Worm (Caenorhabditis elegans) whole organism, L1 larva: ENCODE results near the gene C27H5.12.

Experiments
- C16A3.4 ChIP-seq: fragments of 150-350 bp; optimal IDR thresholded peaks from 2 replicates; lab custom pipeline; 2014; ENCODE audit warnings: missing biosample characterization, missing genetic modification characterization
- C34B4.2 ChIP-seq: sonication (generic microtip); optimal IDR thresholded peaks from 2 replicates; lab custom pipeline; 2017; ENCODE audit warnings: mild to moderate bottlenecking, missing genetic modification characterization, missing compliant biosample characterization
- F16B12.6 ChIP-seq: fragments of 150-350 bp; optimal IDR thresholded peaks from 2 replicates; lab custom pipeline; 2014; ENCODE audit warnings: missing biosample characterization, missing genetic modification characterization
- blmp-1 ChIP-seq: fragments of 150-350 bp; optimal IDR thresholded peaks from 2 replicates; lab custom pipeline; 2014; ENCODE audit warnings: missing biosample characterization, missing genetic modification characterization
- ceh-8 ChIP-seq: fragments of 200-800 bp; sonication (Bioruptor generic); optimal IDR thresholded peaks from 2 replicates; lab custom pipeline; 2018; ENCODE audit warnings: mild to moderate bottlenecking, missing genetic modification characterization, moderate library complexity, missing compliant biosample characterization
- ces-1 ChIP-seq: fragments of 150-350 bp; optimal IDR thresholded peaks from 2 replicates; lab custom pipeline; 2014; ENCODE audit warnings: missing biosample characterization, missing genetic modification reagents, missing genetic modification characterization
- dpl-1 ChIP-seq, 3 experiments: fragments of 150-350 bp in 2 of 3; sonication (generic microtip) in 1 of 3; optimal IDR thresholded peaks; 2 replicates each; lab custom pipeline; 2014 to 2017; ENCODE audit warnings: missing biosample characterization in 3 of 3, missing genetic modification characterization in 3 of 3, missing genetic modification reagents in 3 of 3
- dsc-1 ChIP-seq: sonication (generic microtip); optimal IDR thresholded peaks from 2 replicates; lab custom pipeline; 2016; ENCODE audit warnings: mild to moderate bottlenecking, missing genetic modification characterization, missing compliant biosample characterization
- efl-1 ChIP-seq, 4 experiments: fragments of 150-350 bp; optimal IDR thresholded peaks in 3 of 4; peaks in 1 of 4; 1 replicate in 1 of 4; 2 replicates in 3 of 4; lab custom pipeline; 2014; ENCODE audit warnings: missing biosample characterization in 2 of 4, missing genetic modification characterization in 2 of 4, missing genetic modification reagents in 2 of 4
- efl-3 ChIP-seq: fragments of 200-800 bp; sonication (Bioruptor generic); optimal IDR thresholded peaks from 2 replicates; lab custom pipeline; 2018; ENCODE audit warnings: mild to moderate bottlenecking, missing genetic modification characterization, missing compliant biosample characterization
- egl-13 ChIP-seq: sonication (generic microtip); optimal IDR thresholded peaks from 2 replicates; lab custom pipeline; 2016; ENCODE audit warnings: missing genotype, missing genetic modification reagents, missing genetic modification characterization, missing compliant biosample characterization
- egl-27 ChIP-seq, 2 experiments: fragments of 150-350 bp in 1 of 2; sonication (generic microtip); optimal IDR thresholded peaks; 3 replicates each; lab custom pipeline; 2017 to 2018; ENCODE audit warnings: missing biosample characterization in 2 of 2, missing genetic modification characterization in 2 of 2, missing genetic modification reagents in 2 of 2
- elt-2 ChIP-seq: sonication (generic microtip); optimal IDR thresholded peaks from 2 replicates; lab custom pipeline; 2016; ENCODE audit warnings: missing genetic modification characterization, mild to moderate bottlenecking, inconsistent platforms, missing compliant biosample characterization, missing genetic modification reagents
- elt-3 ChIP-seq, 6 experiments: fragments of 150-350 bp in 1 of 6; sonication (generic microtip); optimal IDR thresholded peaks; 2 replicates each; lab custom pipeline; 2017 to 2018; ENCODE audit warnings: missing biosample characterization in 6 of 6, missing genetic modification characterization in 6 of 6, inconsistent platforms in 1 of 6
- fkh-8 ChIP-seq: sonication (generic microtip); optimal IDR thresholded peaks from 2 replicates; lab custom pipeline; 2016; ENCODE audit warnings: mild to moderate bottlenecking, missing genetic modification characterization, missing compliant biosample characterization
- fos-1 ChIP-seq: fragments of 150-350 bp; optimal IDR thresholded peaks from 2 replicates; lab custom pipeline; 2014; ENCODE audit warnings: missing biosample characterization, missing genetic modification characterization
- grh-1 ChIP-seq: fragments of 200-800 bp; sonication (Bioruptor generic); IDR thresholded peaks from 2 replicates; pipeline ENCODE4 v1.3.6; 2022; ENCODE audit warnings: missing genetic modification reagents, missing genetic modification characterization, missing compliant biosample characterization
- hlh-17 ChIP-seq: fragments of 200-800 bp; sonication (Bioruptor generic); optimal IDR thresholded peaks from 2 replicates; lab custom pipeline; 2018; ENCODE audit warnings: missing genetic modification characterization, mild to moderate bottlenecking, missing compliant biosample characterization, moderate library complexity, borderline replicate concordance
- hpl-2 ChIP-seq: fragments of 150-350 bp; optimal IDR thresholded peaks from 2 replicates; lab custom pipeline; 2014; ENCODE audit warnings: missing biosample characterization, missing genetic modification reagents, missing genetic modification characterization
- lin-13 ChIP-seq: fragments of 150-350 bp; optimal IDR thresholded peaks from 2 replicates; lab custom pipeline; 2014; ENCODE audit warnings: missing biosample characterization, missing genetic modification reagents, missing genetic modification characterization
- lin-14 ChIP-seq: fragments of 200-800 bp; sonication (Bioruptor generic); optimal IDR thresholded peaks from 2 replicates; lab custom pipeline; 2018; ENCODE audit warnings: mild to moderate bottlenecking, missing genetic modification characterization, moderate library complexity, missing compliant biosample characterization
- lin-39 ChIP-seq: fragments of 150-350 bp; optimal IDR thresholded peaks from 2 replicates; lab custom pipeline; 2014; ENCODE audit warnings: missing biosample characterization, missing genetic modification reagents, missing genetic modification characterization
- mdl-1 ChIP-seq, 2 experiments: fragments of 150-350 bp; optimal IDR thresholded peaks; 2 replicates each; lab custom pipeline; 2014 to 2017; ENCODE audit warnings: missing biosample characterization in 2 of 2, missing genetic modification characterization in 2 of 2, inconsistent platforms in 1 of 2
- nhr-12 ChIP-seq: sonication (generic microtip); optimal IDR thresholded peaks from 2 replicates; lab custom pipeline; 2017; ENCODE audit warnings: missing biosample characterization, missing genetic modification characterization
- nhr-19 ChIP-seq: fragments of 200-800 bp; sonication (Bioruptor generic); conservative IDR thresholded peaks from 2 replicates; pipeline ENCODE4 v1.3.6; 2022; ENCODE audit warnings: missing genetic modification characterization, missing compliant biosample characterization
- nhr-237 ChIP-seq: fragments of 150-350 bp; optimal IDR thresholded peaks from 2 replicates; lab custom pipeline; 2014; ENCODE audit warnings: missing biosample characterization, missing genetic modification characterization
- nhr-47 ChIP-seq: sonication (generic microtip); optimal IDR thresholded peaks from 2 replicates; lab custom pipeline; 2016; ENCODE audit warnings: mild to moderate bottlenecking, missing genetic modification characterization, moderate library complexity, missing compliant biosample characterization
- nhr-84 ChIP-seq: sonication (generic microtip); optimal IDR thresholded peaks from 2 replicates; lab custom pipeline; 2017; ENCODE audit warnings: missing biosample characterization, missing genetic modification characterization
- nhr-85 ChIP-seq: sonication (generic microtip); peaks from one replicate; lab custom pipeline; 2016; ENCODE audit warnings: missing genetic modification characterization, inconsistent platforms, missing compliant biosample characterization
- skn-1 ChIP-seq: fragments of 150-350 bp; optimal IDR thresholded peaks from 2 replicates; lab custom pipeline; 2014; ENCODE audit warnings: missing biosample characterization, missing genetic modification characterization
- sup-37 ChIP-seq: fragments of 200-800 bp; sonication (Bioruptor generic); optimal IDR thresholded peaks from 2 replicates; lab custom pipeline; 2018; ENCODE audit warnings: mild to moderate bottlenecking, missing genetic modification characterization, missing compliant biosample characterization
- tbx-2 ChIP-seq: sonication (generic microtip); optimal IDR thresholded peaks from 2 replicates; lab custom pipeline; 2016; ENCODE audit warnings: missing genetic modification characterization, missing compliant biosample characterization
- tlp-1 ChIP-seq: fragments of 150-350 bp; optimal IDR thresholded peaks from 2 replicates; lab custom pipeline; 2014; ENCODE audit warnings: missing biosample characterization, missing genetic modification characterization
- unc-62 ChIP-seq: fragments of 150-350 bp; optimal IDR thresholded peaks from 2 replicates; lab custom pipeline; 2014; ENCODE audit warnings: missing biosample characterization, missing genetic modification reagents, missing genetic modification characterization
- vab-15 ChIP-seq: sonication (generic microtip); optimal IDR thresholded peaks from 2 replicates; lab custom pipeline; 2017; ENCODE audit warnings: missing genotype, mild to moderate bottlenecking, missing genetic modification characterization, missing compliant biosample characterization
- xbp-1 ChIP-seq: sonication (generic microtip); optimal IDR thresholded peaks from 2 replicates; lab custom pipeline; 2016; ENCODE audit warnings: missing genetic modification characterization, missing compliant biosample characterization
- zag-1 ChIP-seq: fragments of 150-350 bp; optimal IDR thresholded peaks from 2 replicates; lab custom pipeline; 2014; ENCODE audit warnings: missing biosample characterization, missing genetic modification characterization
- ztf-4 ChIP-seq: fragments of 150-350 bp; optimal IDR thresholded peaks from 2 replicates; lab custom pipeline; 2014; ENCODE audit warnings: missing biosample characterization, missing genetic modification characterization

C27H5.12 gene

DNA sequence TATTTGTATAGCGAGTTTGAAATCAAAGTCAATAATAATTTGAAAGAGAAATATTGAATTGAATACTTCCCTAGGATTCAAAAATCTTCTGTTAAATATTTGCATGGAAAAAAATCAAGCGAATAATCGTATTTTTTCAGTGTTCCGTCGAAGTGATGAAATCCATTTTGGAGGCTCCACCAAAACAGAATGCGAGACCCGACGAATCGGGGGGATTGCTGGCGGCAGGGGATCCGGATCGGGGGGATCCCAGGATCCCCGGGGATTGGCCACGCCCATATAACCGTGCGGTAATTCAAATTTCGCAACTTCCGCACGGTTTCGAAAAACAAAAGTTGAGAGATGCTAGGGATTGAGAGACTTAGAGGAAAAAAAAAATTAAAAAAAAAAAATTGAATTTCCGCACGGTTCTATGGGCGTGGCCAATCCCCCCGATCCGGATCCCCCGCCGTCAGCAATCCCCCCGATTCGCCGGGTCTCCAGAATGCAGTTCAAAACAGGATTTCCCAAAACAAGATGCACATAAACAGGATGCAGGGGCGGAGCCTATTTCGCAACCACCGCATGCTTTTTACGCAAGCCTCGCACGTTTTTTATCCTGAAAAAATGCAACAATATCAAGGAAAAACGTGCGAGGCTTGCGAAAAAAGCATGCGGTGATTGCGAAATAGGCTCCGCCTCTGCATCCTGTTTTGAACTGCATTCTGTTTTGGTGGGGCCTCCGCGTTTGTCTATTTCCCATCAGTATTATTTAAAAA is 38.6 kb downstream of the C27H5.12 start, which contains the start of gene F10E7.11 (continued):
- TF ChIP-seq egl-13 (tag; lab: Kevin White, UChicago) (peak; percentile 38), lin-39 (tag; lab: Kevin White, UChicago) (no peak), nhr-85 (tag; lab: Kevin White, UChicago) (peak; percentile 40), nhr-19 (GFP tag; lab: Robert Waterston, UW) (peak; percentile 24; the same call in 1 of the 2 replicates)

DNA sequence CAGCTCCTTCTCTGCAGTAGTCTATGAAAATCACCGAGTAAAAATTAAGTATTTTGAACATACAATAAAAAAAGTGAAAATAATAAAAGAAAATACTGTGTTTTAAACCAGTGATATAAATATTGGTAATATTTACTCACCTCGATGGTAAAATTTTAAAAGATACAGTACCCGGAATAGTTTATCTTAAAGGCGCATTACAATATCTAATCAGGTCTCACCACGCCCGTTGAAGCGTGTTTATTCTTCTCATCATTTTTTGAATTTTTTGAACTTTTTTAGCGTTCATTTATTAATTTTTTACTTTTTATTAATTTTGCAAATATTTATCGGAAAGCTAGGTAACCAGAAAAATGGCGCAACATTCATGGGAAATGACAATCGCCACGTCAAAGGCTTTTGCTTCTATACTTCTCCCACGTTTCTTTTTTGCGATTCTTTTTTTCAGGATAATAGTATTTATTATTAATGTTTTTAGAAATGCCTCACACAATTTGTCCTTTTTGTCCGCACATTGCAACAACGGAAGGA is 39.6 kb downstream of the C27H5.12 start, which contains the start of gene F10E7.2:
Gene F10E7.2, plus strand, starts transcription at position 481 of the 531 bp plus-strand sequence.
- TF ChIP-seq tbx-2 (tag; lab: Kevin White, UChicago) (no peak), zag-1 (tag; lab: Kevin White, UChicago) (no peak), elt-2 (tag; lab: Kevin White, UChicago) (no peak), hlh-17 (GFP tag; lab: Kevin White, UChicago) (no peak), nhr-19 (GFP tag; lab: Robert Waterston, UW) (no peak), fos-1 (tag; lab: Kevin White, UChicago) (no peak), unc-62 (no peak), nhr-237 (tag; lab: Kevin White, UChicago) (no peak), sup-37 (GFP tag; lab: Kevin White, UChicago) (no peak), C34B4.2 (no peak), egl-27 (tag; optimal IDR thresholded peaks at IDR 0.05; lab: Kevin White, UChicago) (no peak), efl-3 (GFP tag; lab: Kevin White, UChicago) (no peak), lin-13 (GFP tag; lab: Kevin White, UChicago) (no peak), hpl-2 (GFP tag; lab: Kevin White, UChicago) (no peak), tlp-1 (no peak), xbp-1 (tag; lab: Kevin White, UChicago) (no peak), lin-14 (no peak), efl-1 (optimal IDR thresholded peaks at IDR 0.05; lab: Kevin White, UChicago) (no peak), efl-1 (GFP tag; optimal IDR thresholded peaks at IDR 0.05 in 1 of 2; lab: Kevin White, UChicago) (no peak)
- TF ChIP-seq, all 84 proteins: peak for 0

DNA sequence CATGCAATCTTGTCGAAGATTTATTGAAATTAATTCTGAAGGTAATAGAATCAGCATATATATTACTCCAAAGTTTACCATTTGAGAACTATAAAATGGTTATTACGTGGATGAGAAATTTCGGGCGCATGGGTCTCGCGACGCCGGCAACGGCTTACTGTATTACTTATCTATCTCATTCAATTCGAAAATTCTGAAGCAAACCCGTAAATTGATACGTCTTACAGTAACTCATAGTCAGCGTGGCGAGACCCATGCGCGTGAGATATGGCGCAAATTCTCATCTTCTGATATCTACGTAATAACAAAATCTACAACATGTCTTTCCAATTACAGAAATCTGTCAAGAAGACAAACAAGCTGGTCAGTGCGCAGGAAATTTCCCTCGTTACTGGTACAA is 41.9 kb downstream of the C27H5.12 start:
- TF ChIP-seq skn-1 (tag; lab: Kevin White, UChicago) (no peak), vab-15 (tag; lab: Kevin White, UChicago) (no peak), C16A3.4 (no peak), nhr-47 (tag; lab: Kevin White, UChicago) (no peak), ces-1 (GFP tag; lab: Kevin White, UChicago) (no peak), dsc-1 (tag; lab: Kevin White, UChicago) (no peak), hlh-17 (GFP tag; lab: Kevin White, UChicago) (no peak), mdl-1 (tag; optimal IDR thresholded peaks at IDR 0.05; lab: Kevin White, UChicago) (no peak), F16B12.6 (tag; lab: Kevin White, UChicago) (no peak), blmp-1 (no peak), fkh-8 (no peak), dpl-1 (GFP tag; optimal IDR thresholded peaks at IDR 0.05; lab: Kevin White, UChicago) (no peak), hpl-2 (GFP tag; lab: Kevin White, UChicago) (no peak), ceh-8 (no peak), ztf-4 (tag; lab: Kevin White, UChicago) (no peak), grh-1 (GFP tag; lab: Robert Waterston, UW) (no peak), C34B4.2 (no peak), nhr-12 (tag; lab: Kevin White, UChicago) (no peak), nhr-84 (tag; lab: Kevin White, UChicago) (no peak), elt-3 (tag; optimal IDR thresholded peaks at IDR 0.05; lab: Kevin White, UChicago) (no peak)
- TF ChIP-seq, all 84 proteins: peak for 0
